Fruit fly (Drosophila melanogaster): ENCODE data around the gene CG31300.

DNA sequence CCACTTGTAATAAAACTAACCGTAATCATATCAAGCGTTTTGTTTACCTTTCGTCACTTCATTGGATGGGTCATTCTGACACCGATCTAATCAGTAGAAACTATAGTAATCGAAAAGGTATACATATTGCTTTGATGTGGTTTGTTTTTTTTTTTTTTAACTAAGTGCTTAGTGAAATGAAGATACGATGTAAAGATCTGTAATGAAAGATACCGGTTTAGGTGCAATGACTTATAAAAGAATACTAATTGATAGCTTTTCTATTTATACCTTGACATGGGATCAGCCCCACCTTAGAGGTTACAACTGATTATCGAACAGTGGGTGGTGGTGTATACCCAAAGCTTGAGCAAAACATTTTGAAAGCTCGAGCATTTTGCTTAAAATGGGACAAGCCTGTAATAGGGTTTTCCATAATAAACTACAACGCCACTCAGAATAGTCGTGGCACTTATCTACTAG, at the start of gene CG31300:
- no peak for TF ChIP-seq Bgb (GFP tag; IDR thresholded peaks at IDR 0.05; ENCODE audit: partially characterized antibody)
- no peak for TF ChIP-seq CG8924 (tag; optimal IDR thresholded peaks at IDR 0.05)
- TF ChIP-seq fd64A (GFP tag; optimal IDR thresholded peaks at IDR 0.05), result no peak
- no peak for TF ChIP-seq inv (GFP tag; IDR thresholded peaks at IDR 0.05; ENCODE audit: partially characterized antibody)
